Fruit fly (Drosophila melanogaster): ENCODE data around the gene CG7407.

The CG7407 gene

DNA sequence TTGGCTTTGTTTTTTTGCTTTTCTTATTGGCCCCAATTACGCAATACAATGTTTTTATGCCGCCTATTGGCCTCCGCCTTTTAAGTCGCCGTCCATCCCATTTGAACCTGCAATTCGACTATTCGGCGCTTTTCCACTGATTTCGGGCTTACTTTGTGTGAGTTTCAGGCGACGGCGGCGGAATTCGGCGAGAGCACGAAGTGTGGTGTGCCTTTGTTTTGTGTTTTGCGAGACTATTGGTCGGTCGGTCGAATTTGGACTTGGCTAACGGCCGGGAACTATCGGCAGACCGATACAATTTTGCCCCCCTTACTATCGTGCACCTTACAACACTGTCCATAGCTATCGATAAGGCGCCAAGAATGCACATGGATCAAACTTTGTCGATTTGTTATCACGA lies 17.8 kb downstream of the CG7407 start, which contains the start of gene P5CDh1 (continued):
- peak; percentile 47; the same call in 1 of the 3 replicates for TF ChIP-seq CG6163 (GFP tag; IDR thresholded peaks at IDR 0.05)
- TF ChIP-seq Sox15 (GFP tag; optimal IDR thresholded peaks at IDR 0.05) = no peak
- TF ChIP-seq achi (GFP tag; optimal IDR thresholded peaks at IDR 0.05) = no peak
- no peak for TF ChIP-seq CG8319 (GFP tag; optimal IDR thresholded peaks at IDR 0.05)
- no peak for TF ChIP-seq Lpt (GFP tag; optimal IDR thresholded peaks at IDR 0.05)
- no peak for TF ChIP-seq CG6792 (GFP tag; optimal IDR thresholded peaks at IDR 0.05)
- peak; percentile 25 for TF ChIP-seq fkh (GFP tag; optimal IDR thresholded peaks at IDR 0.05)
- no peak for TF ChIP-seq lz (GFP tag; optimal IDR thresholded peaks at IDR 0.05)
- TF ChIP-seq CG7368 (GFP tag; optimal IDR thresholded peaks at IDR 0.05) = no peak
- no peak for TF ChIP-seq Sox102F (GFP tag; optimal IDR thresholded peaks at IDR 0.05)
- TF ChIP-seq CG6276 (GFP tag; optimal IDR thresholded peaks at IDR 0.05) = no peak
- no peak for TF ChIP-seq Ets21C (GFP tag; optimal IDR thresholded peaks at IDR 0.05)
- no peak for TF ChIP-seq salr (GFP tag; optimal IDR thresholded peaks at IDR 0.05)
- no peak for TF ChIP-seq Ets96B (tag; optimal IDR thresholded peaks at IDR 0.05)
- TF ChIP-seq Hr39 (GFP tag; optimal IDR thresholded peaks at IDR 0.05) = no peak
- no peak for TF ChIP-seq Eip93F (GFP tag; optimal IDR thresholded peaks at IDR 0.05)
- TF ChIP-seq dac (GFP tag; optimal IDR thresholded peaks at IDR 0.05) = no peak
- TF ChIP-seq pdm3 (GFP tag; optimal IDR thresholded peaks at IDR 0.05) = no peak
- TF ChIP-seq OdsH (GFP tag; optimal IDR thresholded peaks at IDR 0.05) = no peak
- TF ChIP-seq Smox (GFP tag; optimal IDR thresholded peaks at IDR 0.05) = no peak
- TF ChIP-seq CG1621 (tag; optimal IDR thresholded peaks at IDR 0.05) = peak; percentile 65
- no peak for TF ChIP-seq CG8119 (GFP tag; IDR thresholded peaks at IDR 0.05)
- TF ChIP-seq CG10669 (GFP tag; optimal IDR thresholded peaks at IDR 0.05) = no peak
- no peak for TF ChIP-seq CG4318 (GFP tag; optimal IDR thresholded peaks at IDR 0.05)
- TF ChIP-seq vri (GFP tag; optimal IDR thresholded peaks at IDR 0.05) = peak; percentile 85
- no peak for TF ChIP-seq Gug (GFP tag; IDR thresholded peaks at IDR 0.05)
- no peak for TF ChIP-seq CG32006 (GFP tag; optimal IDR thresholded peaks at IDR 0.05)
- peak; percentile 25 for TF ChIP-seq cyc (GFP tag; optimal IDR thresholded peaks at IDR 0.05)
- TF ChIP-seq CG11294 (GFP tag; IDR thresholded peaks at IDR 0.05) = 0 out of 2 replicates have a peak, but pooled peaks have one; percentile 10
- no peak for TF ChIP-seq Eip75B (GFP tag; optimal IDR thresholded peaks at IDR 0.05)
- no peak for TF ChIP-seq CG9139 (GFP tag; optimal IDR thresholded peaks at IDR 0.05)
- no peak for TF ChIP-seq Met (GFP tag; optimal IDR thresholded peaks at IDR 0.05)
- TF ChIP-seq net (GFP tag; optimal IDR thresholded peaks at IDR 0.05) = no peak
- peak; percentile 45 for TF ChIP-seq Sox14 (GFP tag; optimal IDR thresholded peaks at IDR 0.05)
- TF ChIP-seq acj6 (GFP tag; optimal IDR thresholded peaks at IDR 0.05) = no peak
- peak; percentile 66; the same call in 2 of the 3 replicates for TF ChIP-seq eg (GFP tag; IDR thresholded peaks at IDR 0.05)
- TF ChIP-seq Eip78C (GFP tag) = peak; percentile 43
- TF ChIP-seq ss (GFP tag; optimal IDR thresholded peaks at IDR 0.05) = no peak
- peak; percentile 10 for TF ChIP-seq CG3919 (GFP tag; optimal IDR thresholded peaks at IDR 0.05)
- TF ChIP-seq CG3032 (tag; optimal IDR thresholded peaks at IDR 0.05) = peak; percentile 11

- TF ChIP-seq Ets21C (GFP tag; optimal IDR thresholded peaks at IDR 0.05) (no peak), CG1621 (tag; optimal IDR thresholded peaks at IDR 0.05) (no peak), CG31627 (GFP tag; optimal IDR thresholded peaks at IDR 0.05) (no peak), CG10669 (GFP tag; optimal IDR thresholded peaks at IDR 0.05) (no peak), CG8119 (GFP tag; IDR thresholded peaks at IDR 0.05) (no peak), Sox102F (GFP tag; optimal IDR thresholded peaks at IDR 0.05) (no peak), CG6163 (GFP tag; IDR thresholded peaks at IDR 0.05) (no peak), CG34406 (GFP tag; optimal IDR thresholded peaks at IDR 0.05) (no peak), achi (GFP tag; optimal IDR thresholded peaks at IDR 0.05) (no peak), Hr4 (GFP tag; optimal IDR thresholded peaks at IDR 0.05) (no peak), acj6 (GFP tag; optimal IDR thresholded peaks at IDR 0.05) (no peak), Smox (GFP tag; optimal IDR thresholded peaks at IDR 0.05) (no peak), CG7368 (GFP tag; optimal IDR thresholded peaks at IDR 0.05) (no peak), CG6808 (GFP tag; optimal IDR thresholded peaks at IDR 0.05) (no peak), CG11762 (GFP tag; optimal IDR thresholded peaks at IDR 0.05; ENCODE audit: insufficient read depth) (no peak)
These were observed 19.0 kb downstream of the CG7407 start, which contains the start of gene CG14563 for dm6 chr3L:21842286-21842685. Gene CG14563 (minus strand): TSS chr3L:21842386.
